Worm (Caenorhabditis elegans) whole organism, L1 larva: ENCODE measurements around the gene C33F10.4.

Source experiments
- C16A3.4 ChIP-seq: fragments of 150-350 bp; optimal IDR thresholded peaks from 2 replicates; lab custom pipeline; 2014; ENCODE audit warnings: missing biosample characterization, missing genetic modification characterization
- F16B12.6 ChIP-seq: fragments of 150-350 bp; optimal IDR thresholded peaks from 2 replicates; lab custom pipeline; 2014; ENCODE audit warnings: missing biosample characterization, missing genetic modification characterization
- aha-1 ChIP-seq: fragments of 150-350 bp; optimal IDR thresholded peaks from 2 replicates; lab custom pipeline; 2014; ENCODE audit warnings: missing biosample characterization, missing genetic modification characterization
- ama-1 ChIP-seq: fragments of 150-350 bp; optimal IDR thresholded peaks from 2 replicates; lab custom pipeline; 2014
- blmp-1 ChIP-seq: fragments of 150-350 bp; optimal IDR thresholded peaks from 2 replicates; lab custom pipeline; 2014; ENCODE audit warnings: missing biosample characterization, missing genetic modification characterization
- ceh-82 ChIP-seq, 3 experiments: fragments of 150-350 bp in 1 of 3; sonication (generic microtip) in 2 of 3; optimal IDR thresholded peaks; 2 replicates each; lab custom pipeline; 2014 to 2017; ENCODE audit warnings: missing biosample characterization in 3 of 3, missing genetic modification characterization in 3 of 3
- ceh-88 ChIP-seq: fragments of 200-800 bp; sonication (Bioruptor generic); IDR thresholded peaks from 2 replicates; pipeline ENCODE4 v1.3.6; 2022; ENCODE audit warnings: missing genetic modification characterization, missing compliant biosample characterization
- ces-1 ChIP-seq: fragments of 150-350 bp; optimal IDR thresholded peaks from 2 replicates; lab custom pipeline; 2014; ENCODE audit warnings: missing biosample characterization, missing genetic modification reagents, missing genetic modification characterization
- efl-1 ChIP-seq, 4 experiments: fragments of 150-350 bp; optimal IDR thresholded peaks in 3 of 4; peaks in 1 of 4; 1 replicate in 1 of 4; 2 replicates in 3 of 4; lab custom pipeline; 2014; ENCODE audit warnings: missing biosample characterization in 2 of 4, missing genetic modification characterization in 2 of 4, missing genetic modification reagents in 2 of 4
- egl-13 ChIP-seq: sonication (generic microtip); optimal IDR thresholded peaks from 2 replicates; lab custom pipeline; 2016; ENCODE audit warnings: missing genotype, missing genetic modification reagents, missing genetic modification characterization, missing compliant biosample characterization
- egl-27 ChIP-seq, 2 experiments: fragments of 150-350 bp in 1 of 2; sonication (generic microtip); optimal IDR thresholded peaks; 3 replicates each; lab custom pipeline; 2017 to 2018; ENCODE audit warnings: missing biosample characterization in 2 of 2, missing genetic modification characterization in 2 of 2, missing genetic modification reagents in 2 of 2
- elt-2 ChIP-seq: sonication (generic microtip); optimal IDR thresholded peaks from 2 replicates; lab custom pipeline; 2016; ENCODE audit warnings: missing genetic modification characterization, mild to moderate bottlenecking, inconsistent platforms, missing compliant biosample characterization, missing genetic modification reagents
- elt-3 ChIP-seq, 6 experiments: fragments of 150-350 bp in 1 of 6; sonication (generic microtip); optimal IDR thresholded peaks; 2 replicates each; lab custom pipeline; 2017 to 2018; ENCODE audit warnings: missing biosample characterization in 6 of 6, missing genetic modification characterization in 6 of 6, inconsistent platforms in 1 of 6
- fkh-4 ChIP-seq: sonication (generic microtip); optimal IDR thresholded peaks from 2 replicates; lab custom pipeline; 2016; ENCODE audit warnings: missing compliant biosample characterization, missing genetic modification characterization, borderline replicate concordance
- hlh-17 ChIP-seq: fragments of 200-800 bp; sonication (Bioruptor generic); optimal IDR thresholded peaks from 2 replicates; lab custom pipeline; 2018; ENCODE audit warnings: missing genetic modification characterization, mild to moderate bottlenecking, missing compliant biosample characterization, moderate library complexity, borderline replicate concordance
- isw-1 ChIP-seq: fragments of 200-800 bp; sonication (Bioruptor generic); IDR thresholded peaks from 2 replicates; pipeline ENCODE4 v1.3.6; 2022; ENCODE audit warnings: missing genetic modification characterization, missing compliant biosample characterization
- lin-13 ChIP-seq: fragments of 150-350 bp; optimal IDR thresholded peaks from 2 replicates; lab custom pipeline; 2014; ENCODE audit warnings: missing biosample characterization, missing genetic modification reagents, missing genetic modification characterization
- lin-14 ChIP-seq: fragments of 200-800 bp; sonication (Bioruptor generic); optimal IDR thresholded peaks from 2 replicates; lab custom pipeline; 2018; ENCODE audit warnings: mild to moderate bottlenecking, missing genetic modification characterization, moderate library complexity, missing compliant biosample characterization
- lin-15B ChIP-seq: fragments of 150-350 bp; sonication (generic microtip); optimal IDR thresholded peaks from 3 replicates; lab custom pipeline; 2014; ENCODE audit warnings: missing biosample characterization, missing genetic modification characterization
- mab-9 ChIP-seq: fragments of 200-800 bp; sonication (Bioruptor generic); IDR thresholded peaks from 2 replicates; pipeline ENCODE4 v1.3.6; 2022; ENCODE audit warnings: missing genetic modification reagents, missing genetic modification characterization, missing compliant biosample characterization
- mdl-1 ChIP-seq, 2 experiments: fragments of 150-350 bp; optimal IDR thresholded peaks; 2 replicates each; lab custom pipeline; 2014 to 2017; ENCODE audit warnings: missing biosample characterization in 2 of 2, missing genetic modification characterization in 2 of 2, inconsistent platforms in 1 of 2
- nhr-12 ChIP-seq: sonication (generic microtip); optimal IDR thresholded peaks from 2 replicates; lab custom pipeline; 2017; ENCODE audit warnings: missing biosample characterization, missing genetic modification characterization
- nhr-20 ChIP-seq: sonication (generic microtip); optimal IDR thresholded peaks from 2 replicates; lab custom pipeline; 2016; ENCODE audit warnings: mild to moderate bottlenecking, missing genetic modification characterization, missing compliant biosample characterization
- nhr-28 ChIP-seq: fragments of 150-350 bp; optimal IDR thresholded peaks from 2 replicates; lab custom pipeline; 2014; ENCODE audit warnings: missing biosample characterization, missing genetic modification characterization
- nhr-76 ChIP-seq: sonication (generic microtip); optimal IDR thresholded peaks from 2 replicates; lab custom pipeline; 2017; ENCODE audit warnings: missing biosample characterization, missing genetic modification characterization
- pag-3 ChIP-seq: sonication (generic microtip); optimal IDR thresholded peaks from 2 replicates; lab custom pipeline; 2017; ENCODE audit warnings: missing genetic modification characterization, mild to moderate bottlenecking, missing compliant biosample characterization, antibody characterized with exemption, borderline replicate concordance; ENCODE audit not compliant: insufficient read depth
- rnt-1 ChIP-seq: sonication (generic microtip); optimal IDR thresholded peaks from 2 replicates; lab custom pipeline; 2016; ENCODE audit warnings: mild to moderate bottlenecking, missing genetic modification characterization, moderate library complexity, missing compliant biosample characterization
- skn-1 ChIP-seq: fragments of 150-350 bp; optimal IDR thresholded peaks from 2 replicates; lab custom pipeline; 2014; ENCODE audit warnings: missing biosample characterization, missing genetic modification characterization
- snu-23 ChIP-seq: sonication (generic microtip); optimal IDR thresholded peaks from 2 replicates; lab custom pipeline; 2016; ENCODE audit warnings: missing genetic modification characterization, missing compliant biosample characterization
- sup-37 ChIP-seq: fragments of 200-800 bp; sonication (Bioruptor generic); optimal IDR thresholded peaks from 2 replicates; lab custom pipeline; 2018; ENCODE audit warnings: mild to moderate bottlenecking, missing genetic modification characterization, missing compliant biosample characterization
- tbx-2 ChIP-seq: sonication (generic microtip); optimal IDR thresholded peaks from 2 replicates; lab custom pipeline; 2016; ENCODE audit warnings: missing genetic modification characterization, missing compliant biosample characterization
- unc-130 ChIP-seq: fragments of 150-350 bp; optimal IDR thresholded peaks from 2 replicates; lab custom pipeline; 2017; ENCODE audit warnings: missing biosample characterization, missing genetic modification characterization, inconsistent platforms
- unc-62 ChIP-seq: fragments of 150-350 bp; optimal IDR thresholded peaks from 2 replicates; lab custom pipeline; 2014; ENCODE audit warnings: missing biosample characterization, missing genetic modification reagents, missing genetic modification characterization
- unc-86 ChIP-seq: sonication (generic microtip); optimal IDR thresholded peaks from 2 replicates; lab custom pipeline; 2016; ENCODE audit warnings: missing genetic modification characterization, missing compliant biosample characterization
- vab-15 ChIP-seq: sonication (generic microtip); optimal IDR thresholded peaks from 2 replicates; lab custom pipeline; 2017; ENCODE audit warnings: missing genotype, mild to moderate bottlenecking, missing genetic modification characterization, missing compliant biosample characterization
- ztf-11 ChIP-seq, 2 experiments: sonication (generic microtip); optimal IDR thresholded peaks; 2 replicates each; lab custom pipeline; 2016 to 2017; ENCODE audit warnings: missing genetic modification characterization in 2 of 2, missing biosample characterization in 1 of 2, missing compliant biosample characterization in 1 of 2

The C33F10.4 gene

ce11 chrII:4776933-4777332, 18.6 kb upstream of the C33F10.4 start, which contains the start of gene F26G1.11:
Gene F26G1.11, plus strand, starts transcription at chrII:4777137.
- TF ChIP-seq egl-27 (tag; optimal IDR thresholded peaks at IDR 0.05; lab: Kevin White, UChicago) (no peak), nhr-28 (no peak), ama-1 (lab: Kevin White, UChicago) (no peak), elt-2 (peak; percentile 94), tbx-2 (tag; lab: Kevin White, UChicago) (no peak), lin-14 (GFP tag; lab: Kevin White, UChicago) (peak; percentile 7), blmp-1 (tag; lab: Kevin White, UChicago) (peak; percentile 31), elt-3 (tag; optimal IDR thresholded peaks at IDR 0.05; lab: Kevin White, UChicago) (peak in 1 of 6 experiments; percentile 34), fkh-4 (tag; lab: Kevin White, UChicago) (no peak), sup-37 (GFP tag; lab: Kevin White, UChicago) (no peak)

- TF ChIP-seq nhr-76 (tag; lab: Kevin White, UChicago) (no peak), efl-1 (optimal IDR thresholded peaks at IDR 0.05; lab: Kevin White, UChicago) (no peak), efl-1 (GFP tag; optimal IDR thresholded peaks at IDR 0.05 in 1 of 2; lab: Kevin White, UChicago) (peak in 1 of 2 experiments; percentile 66), mab-9 (no peak), hlh-17 (GFP tag; lab: Kevin White, UChicago) (no peak)
These were observed 15.8 kb upstream of the C33F10.4 start for ce11 chrII:4779753-4780152.

ce11 chrII:4784436-4784835, 11.1 kb upstream of the C33F10.4 start, which contains the start of gene nep-12:
Gene nep-12, minus strand, starts transcription at chrII:4784536.
- TF ChIP-seq tbx-2 (tag; lab: Kevin White, UChicago), result no peak
- no peak for TF ChIP-seq unc-86
- TF ChIP-seq skn-1 (tag; lab: Kevin White, UChicago), result no peak
- TF ChIP-seq rnt-1 (tag; lab: Kevin White, UChicago), result no peak
- TF ChIP-seq lin-13 (GFP tag; lab: Kevin White, UChicago), result no peak
- no peak for TF ChIP-seq egl-27 (tag; optimal IDR thresholded peaks at IDR 0.05; lab: Kevin White, UChicago)
- no peak for TF ChIP-seq nhr-12
- no peak for TF ChIP-seq snu-23 (GFP tag; lab: Kevin White, UChicago)
- TF ChIP-seq C16A3.4, result no peak
- TF ChIP-seq pag-3, result no peak
- TF ChIP-seq lin-15B (tag; lab: Kevin White, UChicago), result no peak
- TF ChIP-seq aha-1 (tag; lab: Kevin White, UChicago), result no peak

- TF ChIP-seq ztf-11 (tag; optimal IDR thresholded peaks at IDR 0.05; lab: Kevin White, UChicago) (no peak), F16B12.6 (tag; lab: Kevin White, UChicago) (no peak), ces-1 (GFP tag; lab: Kevin White, UChicago) (no peak), ceh-88 (GFP tag; lab: Robert Waterston, UW) (no peak), elt-2 (no peak), ceh-82 (tag; optimal IDR thresholded peaks at IDR 0.05; lab: Kevin White, UChicago) (no peak), egl-13 (tag; lab: Kevin White, UChicago) (no peak), unc-62 (GFP tag; lab: Kevin White, UChicago) (no peak), hlh-17 (GFP tag; lab: Kevin White, UChicago) (no peak), mdl-1 (tag; optimal IDR thresholded peaks at IDR 0.05; lab: Kevin White, UChicago) (no peak), vab-15 (tag; lab: Kevin White, UChicago) (no peak), unc-130 (tag; lab: Kevin White, UChicago) (no peak), nhr-20 (no peak), isw-1 (no peak)
These were observed 9.4 kb upstream of the C33F10.4 start, which contains the start of gene msp-3 for ce11 chrII:4786181-4786580. Gene msp-3, minus strand, starts transcription at chrII:4786281.
